Worm (Caenorhabditis elegans): ENCODE data around the gene C15F1.1.

Gene C15F1.1

ce11 chrII:7002956-7003357 is 13.3 kb downstream of the C15F1.1 start (continued):
- TF ChIP-seq efl-1 (GFP tag; optimal IDR thresholded peaks at IDR 0.05) (no peak), hsf-1 (GFP tag; IDR thresholded peaks at IDR 0.05) (no peak), C06A6.2 (GFP tag; conservative IDR thresholded peaks at IDR 0.05) (no peak), Y53F4B.3 (GFP tag; IDR thresholded peaks at IDR 0.05) (no peak), tbx-9 (tag; optimal IDR thresholded peaks at IDR 0.05; ENCODE audit: borderline replicate concordance) (no peak), B0035.1 (tag; optimal IDR thresholded peaks at IDR 0.05) (peak; percentile 3), athp-1 (tag; optimal IDR thresholded peaks at IDR 0.05) (no peak), D2030.7 (GFP tag; IDR thresholded peaks at IDR 0.05) (peak; percentile 52; the same call in 1 of the 2 replicates), cebp-1 (GFP tag; IDR thresholded peaks at IDR 0.05) (no peak), cebp-1 (tag; optimal IDR thresholded peaks at IDR 0.05) (peak; percentile 35), hlh-12 (tag; optimal IDR thresholded peaks at IDR 0.05) (no peak), ztf-3 (GFP tag; optimal IDR thresholded peaks at IDR 0.05) (no peak), nfya-2 (GFP tag; IDR thresholded peaks at IDR 0.05) (no peak), let-526 (GFP tag; IDR thresholded peaks at IDR 0.05) (0 out of 2 replicates have a peak, but pooled peaks have one; percentile 26), F37B4.10 (GFP tag; IDR thresholded peaks at IDR 0.05) (no peak), ceh-27 (GFP tag; optimal IDR thresholded peaks at IDR 0.05) (peak; percentile 28), let-607 (tag; optimal IDR thresholded peaks at IDR 0.05) (peak in 1 of 2 experiments; percentile 39), Y56A3A.18 (GFP tag; IDR thresholded peaks at IDR 0.05) (no peak), madf-3 (GFP tag; IDR thresholded peaks at IDR 0.05) (no peak), hrde-1 (tag; optimal IDR thresholded peaks at IDR 0.05; ENCODE audit: borderline replicate concordance) (peak; percentile 34), hmg-20 (GFP tag; IDR thresholded peaks at IDR 0.05) (no peak), attf-6 (GFP tag; IDR thresholded peaks at IDR 0.05) (no peak), mxl-1 (tag; optimal IDR thresholded peaks at IDR 0.05) (peak; percentile 59), ztf-26 (tag; optimal IDR thresholded peaks at IDR 0.05) (no peak), tlf-1 (GFP tag; optimal IDR thresholded peaks at IDR 0.05) (no peak), B0019.2 (GFP tag; conservative IDR thresholded peaks at IDR 0.05) (no peak; the same call in 1 of the 2 replicates), F10E7.11 (tag; optimal IDR thresholded peaks at IDR 0.05) (no peak), unc-62 (GFP tag; optimal IDR thresholded peaks at IDR 0.05) (no peak), attf-3 (GFP tag; conservative IDR thresholded peaks at IDR 0.05) (no peak), egl-18 (GFP tag; IDR thresholded peaks at IDR 0.05) (no peak), T07F8.4 (tag; optimal IDR thresholded peaks at IDR 0.05) (no peak), egrh-3 (GFP tag; IDR thresholded peaks at IDR 0.05) (peak; percentile 49; the same call in 1 of the 2 replicates), F39B2.1 (GFP tag; IDR thresholded peaks at IDR 0.05) (no peak), attf-5 (GFP tag; optimal IDR thresholded peaks at IDR 0.05) (no peak), dox-1 (GFP tag; IDR thresholded peaks at IDR 0.05) (0 out of 2 replicates have a peak, but pooled peaks have one; percentile 55), rpc-1 (optimal IDR thresholded peaks at IDR 0.05) (peak; percentile 79), rpc-1 (tag; optimal IDR thresholded peaks at IDR 0.05) (peak; percentile 80), C17E4.6 (GFP tag; IDR thresholded peaks at IDR 0.05) (no peak), lin-54 (GFP tag; optimal IDR thresholded peaks at IDR 0.05) (no peak), nhr-90 (tag; optimal IDR thresholded peaks at IDR 0.05) (peak; percentile 47), F23B12.7 (tag; optimal IDR thresholded peaks at IDR 0.05; ENCODE audit: insufficient read depth) (peak; percentile 16), ceh-58 (GFP tag; IDR thresholded peaks at IDR 0.05) (0 out of 2 replicates have a peak, but pooled peaks have one; percentile 48), nhr-80 (tag; optimal IDR thresholded peaks at IDR 0.05) (no peak), T26A5.8 (tag; optimal IDR thresholded peaks at IDR 0.05) (no peak), mcd-1 (GFP tag; IDR thresholded peaks at IDR 0.05) (no peak; the same call in 1 of the 2 replicates), die-1 (tag; optimal IDR thresholded peaks at IDR 0.05) (peak; percentile 68), Y53G8AR.9 (GFP tag; conservative IDR thresholded peaks at IDR 0.05) (no peak), unc-130 (GFP tag; optimal IDR thresholded peaks at IDR 0.05) (no peak), hmg-1.2 (GFP tag; IDR thresholded peaks at IDR 0.05) (peak; percentile 54), Y95B8A.8 (GFP tag; IDR thresholded peaks at IDR 0.05) (no peak)

Data from whole organism, young adult.